Worm (Caenorhabditis elegans) whole organism, L4/young adult: ENCODE data around the gene pgp-7.

Experiments
- W03F9.2 ChIP-seq: fragments of 150-350 bp; optimal IDR thresholded peaks from 2 replicates; lab custom pipeline; 2014; ENCODE audit warnings: missing biosample characterization, missing genetic modification characterization
- dao-5 ChIP-seq: sonication (generic microtip); optimal IDR thresholded peaks from 2 replicates; lab custom pipeline; 2016; ENCODE audit warnings: missing genotype, missing genetic modification characterization, moderate library complexity, missing compliant biosample characterization
- him-1 ChIP-seq: sonication (generic microtip); optimal IDR thresholded peaks from 2 replicates; lab custom pipeline; 2016; ENCODE audit warnings: missing genotype, missing genetic modification reagents, missing genetic modification characterization, missing compliant biosample characterization

pgp-7 gene

DNA sequence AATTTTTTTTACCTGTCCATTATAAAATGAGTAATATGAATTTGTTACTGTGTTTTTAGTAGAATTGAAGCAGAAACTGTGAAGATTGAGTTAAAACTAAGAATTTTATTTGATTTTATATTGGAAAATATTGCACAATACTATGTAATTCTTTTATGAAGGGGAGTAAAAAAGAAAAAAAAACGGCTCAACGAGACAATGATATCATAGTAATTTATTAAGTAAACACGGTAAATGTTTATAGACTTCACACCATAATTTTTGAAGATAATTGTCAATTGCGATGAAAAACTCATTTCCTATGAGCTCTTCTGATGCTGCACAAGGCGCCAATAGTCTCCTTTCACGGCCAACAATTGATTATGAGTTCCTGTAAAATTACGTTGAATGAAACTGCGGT, 10.8 kb downstream of the pgp-7 start, which contains the start of gene pgp-5:
pgp-5 (minus strand) TSS at position 87 of the 400 bp plus-strand sequence.
- TF ChIP-seq dao-5 (tag; lab: Kevin White, UChicago) (no peak), W03F9.2 (tag; lab: Kevin White, UChicago) (no peak), him-1 (no peak)

DNA sequence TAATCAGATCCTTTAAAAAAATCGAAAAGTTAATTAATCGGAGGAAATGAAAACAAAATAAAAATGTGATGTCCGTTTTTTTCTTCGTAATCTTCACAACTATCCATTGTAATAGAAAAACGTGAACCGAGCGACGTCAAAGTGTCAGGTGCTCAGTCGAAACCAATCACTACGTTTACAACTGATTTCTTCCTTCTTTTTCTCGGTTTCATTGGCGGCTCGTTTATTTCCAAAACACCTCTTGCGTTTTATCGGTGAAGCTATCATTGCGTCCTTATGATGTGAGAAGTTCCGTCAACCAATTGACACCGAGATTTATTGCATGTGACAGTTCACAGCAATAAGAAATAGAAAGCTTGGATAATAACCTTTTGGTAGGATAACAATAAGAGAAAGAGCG, 16.8 kb downstream of the pgp-7 start:
- TF ChIP-seq him-1 (no peak), dao-5 (tag; lab: Kevin White, UChicago) (no peak), W03F9.2 (tag; lab: Kevin White, UChicago) (no peak)

DNA sequence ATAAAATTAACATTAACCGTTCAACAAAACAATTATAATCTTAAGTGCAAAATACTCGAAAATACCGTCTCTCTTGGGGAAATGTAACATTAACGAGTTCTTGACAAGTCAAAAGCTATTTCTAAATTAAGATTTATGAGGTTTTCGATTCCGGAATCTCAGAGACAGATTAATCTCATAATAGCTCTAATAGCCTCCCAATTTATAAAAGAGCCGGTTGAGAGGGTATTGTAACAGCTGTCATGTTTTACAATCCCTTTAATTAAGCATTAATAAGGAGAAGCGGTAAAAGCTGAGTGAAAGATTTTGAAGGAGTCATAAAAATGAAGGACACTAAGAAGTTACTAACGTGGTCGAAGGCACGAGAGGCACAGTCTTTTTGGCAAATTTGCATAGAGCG, 18.3 kb downstream of the pgp-7 start:
- TF ChIP-seq him-1 (no peak), dao-5 (tag; lab: Kevin White, UChicago) (no peak), W03F9.2 (tag; lab: Kevin White, UChicago) (no peak)

DNA sequence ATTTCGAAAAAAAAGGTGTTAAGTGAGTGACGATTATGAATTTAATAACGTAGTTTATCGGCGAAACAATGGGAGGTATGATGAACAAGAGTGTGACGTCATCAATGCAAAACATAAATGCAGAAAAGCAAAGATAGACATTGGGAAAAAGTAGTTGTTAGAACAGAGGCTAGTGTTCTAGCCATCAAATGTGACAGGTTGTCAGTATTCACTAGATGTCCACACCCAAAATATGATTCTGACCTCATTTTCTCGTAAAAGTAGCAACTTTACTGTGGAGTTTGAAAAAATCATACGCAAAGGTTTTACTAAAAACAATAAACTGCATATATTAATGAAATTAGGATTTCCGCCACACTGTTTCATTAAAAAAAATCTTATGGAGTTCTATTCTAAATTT, 18.8 kb downstream of the pgp-7 start:
- TF ChIP-seq W03F9.2 (tag; lab: Kevin White, UChicago) (no peak), dao-5 (tag; lab: Kevin White, UChicago) (no peak), him-1 (no peak)

DNA sequence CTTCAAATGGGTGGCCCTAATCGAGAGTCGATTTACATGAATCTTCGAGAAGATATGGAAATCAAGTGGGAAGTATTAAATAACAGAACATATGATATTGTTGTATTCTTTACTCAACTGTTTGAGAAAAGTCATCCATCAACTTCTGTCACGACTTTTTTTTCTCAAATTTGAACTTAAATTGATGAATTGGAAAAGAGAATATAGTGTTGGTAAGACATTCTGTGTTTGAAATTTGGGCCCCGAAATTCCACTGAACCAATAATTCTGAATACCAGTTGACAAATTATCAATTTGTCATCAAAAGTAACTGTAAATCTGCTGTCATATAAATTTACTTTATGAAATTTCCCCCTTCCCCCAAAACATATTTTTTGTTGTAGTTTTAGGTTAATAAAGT, 23.1 kb downstream of the pgp-7 start:
- TF ChIP-seq W03F9.2 (tag; lab: Kevin White, UChicago), result no peak
- TF ChIP-seq him-1, result no peak
- no peak for TF ChIP-seq dao-5 (tag; lab: Kevin White, UChicago)

DNA sequence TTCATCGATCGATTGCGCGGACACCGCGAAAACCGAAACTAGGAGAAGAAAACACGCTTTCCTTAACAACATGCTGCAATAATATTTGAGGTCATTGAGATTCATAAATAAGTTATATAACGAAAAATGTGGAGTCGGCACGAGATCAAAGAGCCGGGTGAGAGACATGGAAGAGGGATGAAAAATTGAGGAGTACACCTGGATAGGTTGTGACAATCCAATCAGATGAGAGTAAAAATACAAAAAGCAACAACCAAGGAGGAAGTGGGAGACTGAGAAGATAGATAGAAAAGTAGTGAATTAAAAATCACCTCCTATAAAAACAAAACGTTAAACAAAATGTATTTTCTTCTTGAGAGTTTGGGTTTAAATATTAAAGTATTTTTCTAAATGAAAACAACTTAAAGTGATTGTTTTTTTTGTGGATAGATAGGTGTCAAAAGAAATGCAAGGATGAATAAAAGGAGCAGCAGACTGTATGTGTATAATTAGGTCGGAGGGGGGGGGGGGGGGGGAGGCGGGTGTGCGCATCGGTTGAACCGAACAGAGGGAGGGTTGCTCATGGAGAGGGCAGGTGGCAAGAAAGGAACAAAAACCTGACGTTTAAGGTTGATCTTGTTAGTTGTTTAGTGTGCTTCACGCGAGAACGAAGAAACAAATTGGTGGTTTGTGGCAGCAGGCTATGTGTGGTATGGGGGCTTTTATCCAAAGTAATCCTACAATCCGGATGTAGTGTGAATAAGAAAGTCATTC, 25.3 kb downstream of the pgp-7 start, which contains the start of gene C05A9.2:
C05A9.2 (minus strand) TSS at position 73 of the 753 bp plus-strand sequence.
- TF ChIP-seq dao-5 (tag; lab: Kevin White, UChicago) (no peak), W03F9.2 (tag; lab: Kevin White, UChicago) (no peak), him-1 (no peak)

DNA sequence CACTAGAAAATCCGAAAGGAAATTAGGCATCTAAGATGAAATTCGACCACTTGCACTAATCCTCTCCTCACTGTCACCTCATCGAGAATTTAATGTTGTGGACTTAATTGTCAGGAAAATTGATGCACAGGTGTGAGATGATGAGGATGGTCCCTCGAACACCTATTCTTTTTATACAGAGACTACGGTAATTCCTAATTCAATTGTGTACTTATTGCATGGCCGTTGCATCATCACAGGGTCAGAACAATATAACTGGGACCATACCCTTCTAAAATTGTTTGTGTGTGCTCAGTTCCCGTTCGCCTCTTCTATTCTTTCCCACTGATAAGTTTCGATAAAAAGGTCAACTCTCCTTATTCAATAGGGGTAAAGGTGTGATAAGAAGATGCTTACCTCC, 25.9 kb downstream of the pgp-7 start:
- no peak for TF ChIP-seq dao-5 (tag; lab: Kevin White, UChicago)
- no peak for TF ChIP-seq W03F9.2 (tag; lab: Kevin White, UChicago)
- no peak for TF ChIP-seq him-1

DNA sequence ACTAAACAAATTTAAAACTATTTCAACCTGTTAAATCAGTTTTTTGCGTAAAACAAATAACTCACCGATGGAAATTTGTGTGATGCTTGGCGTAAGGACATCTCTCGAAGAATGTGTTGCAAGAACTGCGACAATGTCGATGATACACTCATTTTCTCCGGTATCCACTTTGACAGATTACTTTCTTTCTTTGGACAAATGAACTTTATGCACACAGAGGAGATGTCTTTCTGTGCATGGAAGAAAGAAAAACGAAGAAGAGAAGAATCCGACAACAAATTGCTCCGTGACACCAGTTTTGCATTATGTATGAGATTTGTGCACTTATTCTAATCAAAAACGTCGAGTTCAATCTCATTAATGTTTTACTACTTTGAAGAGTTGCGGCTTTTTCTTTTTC, 31.5 kb downstream of the pgp-7 start, which contains the start of gene plc-1:
plc-1 (minus strand) TSS at position 101 of the 400 bp plus-strand sequence.
- TF ChIP-seq dao-5 (tag; lab: Kevin White, UChicago) (no peak), him-1 (no peak), W03F9.2 (tag; lab: Kevin White, UChicago) (no peak)

DNA sequence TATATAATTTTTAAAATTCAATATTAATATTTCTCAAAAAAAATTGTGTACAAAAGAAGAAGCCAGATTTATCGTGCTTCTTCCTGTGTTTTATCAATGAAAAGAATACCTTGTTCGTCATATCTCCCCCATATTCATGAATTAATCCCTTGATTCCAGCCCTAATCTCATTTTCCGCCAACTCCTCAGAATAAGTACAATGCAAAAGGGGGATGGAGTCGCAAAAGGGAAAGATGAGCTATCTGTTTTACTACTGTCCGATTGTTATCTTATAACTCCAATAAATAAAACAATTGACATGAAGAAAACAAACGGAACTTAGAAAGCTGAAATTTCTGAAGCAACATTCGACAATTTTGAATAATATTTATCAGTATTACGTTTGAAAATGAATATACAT, 32.4 kb downstream of the pgp-7 start:
- TF ChIP-seq W03F9.2 (tag; lab: Kevin White, UChicago) (no peak), him-1 (no peak)

DNA sequence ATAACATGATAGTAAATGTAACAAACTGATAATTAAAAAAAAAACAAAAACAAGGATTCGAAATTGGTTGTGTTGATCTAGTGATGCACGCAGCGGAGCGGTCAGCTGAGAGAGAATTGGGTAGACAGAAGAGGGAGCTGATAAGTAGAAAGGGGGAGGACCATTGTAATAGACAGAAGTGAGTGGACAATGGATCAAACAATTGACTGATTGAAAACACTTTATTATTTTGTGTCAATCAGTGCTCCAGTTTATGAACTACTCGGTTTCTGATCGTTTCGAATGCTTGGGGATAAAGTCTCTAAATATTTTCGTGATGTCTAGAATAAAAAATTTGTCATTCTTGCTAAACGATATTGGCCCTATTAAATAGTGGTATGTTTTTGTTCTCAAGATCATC, 35.5 kb downstream of the pgp-7 start:
- TF ChIP-seq him-1 (no peak), dao-5 (tag; lab: Kevin White, UChicago) (no peak), W03F9.2 (tag; lab: Kevin White, UChicago) (no peak)

DNA sequence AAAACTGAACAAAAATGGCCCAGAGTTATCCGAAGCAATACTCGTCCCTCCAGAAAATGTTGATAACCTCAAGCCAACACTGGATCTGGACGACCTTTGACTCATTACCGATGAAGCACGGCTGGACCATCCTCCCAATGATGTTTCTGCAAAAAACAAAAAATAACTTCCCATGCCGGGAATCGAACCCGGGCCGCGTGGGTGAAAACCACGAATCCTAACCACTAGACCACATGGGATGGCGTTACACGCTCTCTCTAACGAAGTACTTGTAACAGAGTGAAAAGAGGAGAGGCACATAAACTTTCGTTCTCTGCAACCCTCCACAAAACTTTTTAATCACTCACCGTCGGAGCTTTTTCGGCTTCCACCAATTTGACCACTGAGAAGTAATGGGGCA, 48.9 kb downstream of the pgp-7 start:
- TF ChIP-seq him-1 (peak; percentile 62), W03F9.2 (tag; lab: Kevin White, UChicago) (no peak), dao-5 (tag; lab: Kevin White, UChicago) (peak; percentile 41)

DNA sequence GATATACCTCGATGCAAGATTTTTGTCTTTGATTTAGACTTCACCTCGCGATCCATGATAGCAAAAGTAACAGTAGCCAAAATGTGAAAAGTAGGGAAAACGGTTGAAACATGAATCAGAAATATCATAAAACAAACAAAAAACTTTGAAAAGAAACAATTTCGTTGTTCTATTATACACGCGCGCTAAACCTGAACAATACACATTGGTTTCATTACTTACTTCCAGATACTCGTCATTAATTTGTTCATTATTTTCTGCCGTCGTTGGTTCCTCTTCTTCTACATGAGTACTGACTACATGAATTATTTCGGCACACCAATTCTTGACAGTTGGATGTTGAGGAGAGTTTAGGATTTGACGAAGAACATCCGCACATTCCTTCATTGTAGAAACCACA, 49.5 kb downstream of the pgp-7 start, which contains the start of gene F31B12.3:
F31B12.3 (minus strand) TSS at position 101 of the 400 bp plus-strand sequence.
- no peak for TF ChIP-seq him-1
- TF ChIP-seq dao-5 (tag; lab: Kevin White, UChicago), result no peak
- TF ChIP-seq W03F9.2 (tag; lab: Kevin White, UChicago), result no peak
